Worm (Caenorhabditis elegans) whole organism, L4/young adult: ENCODE measurements around the gene M163.21.

Source experiments
- W03F9.2 ChIP-seq: fragments of 150-350 bp; optimal IDR thresholded peaks from 2 replicates; lab custom pipeline; 2014; ENCODE audit warnings: missing biosample characterization, missing genetic modification characterization
- dao-5 ChIP-seq: sonication (generic microtip); optimal IDR thresholded peaks from 2 replicates; lab custom pipeline; 2016; ENCODE audit warnings: missing genotype, missing genetic modification characterization, moderate library complexity, missing compliant biosample characterization

DNA sequence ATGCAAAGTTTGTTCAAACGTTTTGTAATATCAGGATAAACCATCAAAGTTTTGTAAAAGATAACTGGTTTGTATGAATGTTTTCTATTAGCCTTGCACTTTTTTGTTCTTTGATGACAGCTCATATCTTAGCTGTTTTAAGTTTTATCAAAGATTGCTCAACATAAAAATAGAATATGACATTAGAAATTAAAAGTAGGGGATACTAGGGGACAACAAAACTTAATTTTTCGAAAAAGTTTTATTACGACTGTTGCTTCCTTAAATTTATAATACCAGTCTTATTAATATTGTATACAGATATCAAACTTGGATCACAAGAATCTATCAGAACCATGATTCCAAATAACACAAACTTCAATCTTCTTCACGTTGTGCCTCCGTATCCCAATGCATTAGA, 29.2 kb downstream of the M163.21 start, which contains the start of gene ztf-14:
- TF ChIP-seq dao-5 (tag; lab: Kevin White, UChicago) = no peak
- TF ChIP-seq W03F9.2 (tag; lab: Kevin White, UChicago) = no peak
